Worm (Caenorhabditis elegans) whole organism, young adult: ENCODE results near the gene nstp-2.

Experiments used
- B0019.2 ChIP-seq: fragments of 200-800 bp; sonication (Bioruptor generic); conservative IDR thresholded peaks from 2 replicates; pipeline ENCODE4 v1.3.6; 2022; ENCODE audit warnings: missing genetic modification reagents, missing genetic modification characterization, missing compliant biosample characterization
- B0035.1 ChIP-seq: sonication (generic microtip); optimal IDR thresholded peaks from 2 replicates; lab custom pipeline; 2016; ENCODE audit warnings: missing genetic modification characterization, mild to moderate bottlenecking, missing compliant biosample characterization, missing genotype, missing genetic modification reagents
- B0261.1 ChIP-seq: sonication (generic microtip); optimal IDR thresholded peaks from 2 replicates; lab custom pipeline; 2016; ENCODE audit warnings: mild to moderate bottlenecking, missing genetic modification characterization, moderate library complexity, missing compliant biosample characterization
- B0336.3 ChIP-seq: fragments of 200-800 bp; sonication (Bioruptor generic); IDR thresholded peaks from 2 replicates; pipeline ENCODE4 v1.3.6; 2022; ENCODE audit warnings: missing genetic modification characterization, missing compliant biosample characterization
- C17E4.6 ChIP-seq: fragments of 200-800 bp; sonication (Bioruptor generic); IDR thresholded peaks from 2 replicates; pipeline ENCODE4 v1.3.6; 2022; ENCODE audit warnings: missing genetic modification reagents, missing genetic modification characterization, missing compliant biosample characterization
- F10E7.11 ChIP-seq: sonication (generic microtip); optimal IDR thresholded peaks from 2 replicates; lab custom pipeline; 2017; ENCODE audit warnings: mild to moderate bottlenecking, missing genetic modification characterization, moderate library complexity, missing compliant biosample characterization
- F33H1.4 ChIP-seq: fragments of 200-800 bp; sonication (Bioruptor generic); IDR thresholded peaks from 2 replicates; pipeline ENCODE4 v1.3.6; 2022; ENCODE audit warnings: missing genetic modification reagents, missing genetic modification characterization, missing compliant biosample characterization
- T26A5.8 ChIP-seq: sonication (generic microtip); optimal IDR thresholded peaks from 2 replicates; lab custom pipeline; 2016; ENCODE audit warnings: missing genetic modification characterization, missing compliant biosample characterization
- Y95B8A.8 ChIP-seq: fragments of 200-800 bp; sonication (Bioruptor generic); IDR thresholded peaks from 2 replicates; pipeline ENCODE4 v1.3.6; 2022; ENCODE audit warnings: missing genetic modification reagents, missing genetic modification characterization, missing compliant biosample characterization
- akir-1 ChIP-seq: fragments of 200-800 bp; sonication (Bioruptor generic); optimal IDR thresholded peaks from 2 replicates; lab custom pipeline; 2018; ENCODE audit warnings: mild to moderate bottlenecking, missing genetic modification characterization, moderate library complexity, missing compliant biosample characterization
- cebp-2 ChIP-seq: fragments of 200-800 bp; sonication (Bioruptor generic); IDR thresholded peaks from 2 replicates; pipeline ENCODE4 v1.3.6; 2022; ENCODE audit warnings: missing genetic modification characterization, missing compliant biosample characterization
- ceh-27 ChIP-seq: fragments of 200-800 bp; sonication (Bioruptor generic); optimal IDR thresholded peaks from 2 replicates; lab custom pipeline; 2018; ENCODE audit warnings: mild to moderate bottlenecking, missing genetic modification characterization, moderate library complexity, missing compliant biosample characterization
- ceh-40 ChIP-seq: fragments of 200-800 bp; sonication (Bioruptor generic); IDR thresholded peaks from 2 replicates; pipeline ENCODE4 v1.3.6; 2022; ENCODE audit warnings: missing genetic modification characterization, missing compliant biosample characterization
- ceh-79 ChIP-seq: sonication (generic microtip); optimal IDR thresholded peaks from 2 replicates; lab custom pipeline; 2017; ENCODE audit warnings: mild to moderate bottlenecking, missing genetic modification characterization, missing compliant biosample characterization
- ceh-91 ChIP-seq: fragments of 200-800 bp; sonication (Bioruptor generic); IDR thresholded peaks from 2 replicates; pipeline ENCODE4 v1.3.6; 2022; ENCODE audit warnings: missing genetic modification reagents, missing genetic modification characterization, missing compliant biosample characterization
- gei-17 ChIP-seq: fragments of 200-800 bp; sonication (Bioruptor generic); optimal IDR thresholded peaks from 2 replicates; lab custom pipeline; 2018; ENCODE audit warnings: mild to moderate bottlenecking, missing genetic modification characterization, missing compliant biosample characterization
- him-1 ChIP-seq: sonication (generic microtip); optimal IDR thresholded peaks from 2 replicates; lab custom pipeline; 2016; ENCODE audit warnings: missing genotype, missing genetic modification reagents, missing genetic modification characterization, missing compliant biosample characterization
- hlh-12 ChIP-seq: sonication (generic microtip); optimal IDR thresholded peaks from 2 replicates; lab custom pipeline; 2016; ENCODE audit warnings: missing genetic modification characterization, missing compliant biosample characterization
- hmg-20 ChIP-seq: fragments of 200-800 bp; sonication (Bioruptor generic); IDR thresholded peaks from 2 replicates; pipeline ENCODE4 v1.3.6; 2022; ENCODE audit warnings: missing genetic modification reagents, missing genetic modification characterization, missing compliant biosample characterization
- lin-35 ChIP-seq, 3 experiments: fragments of 150-350 bp in 2 of 3; sonication (generic microtip) in 1 of 3; optimal IDR thresholded peaks; 2 replicates each; lab custom pipeline; 2014 to 2018; ENCODE audit warnings: missing biosample characterization in 3 of 3, missing genetic modification characterization in 3 of 3, missing genetic modification reagents in 3 of 3
- lin-40 ChIP-seq: sonication (generic microtip); optimal IDR thresholded peaks from 2 replicates; lab custom pipeline; 2016; ENCODE audit warnings: missing genetic modification characterization, mild to moderate bottlenecking, missing compliant biosample characterization, missing genotype, missing genetic modification reagents
- lin-54 ChIP-seq: fragments of 200-800 bp; sonication (Bioruptor generic); optimal IDR thresholded peaks from 2 replicates; lab custom pipeline; 2018; ENCODE audit warnings: mild to moderate bottlenecking, missing genetic modification characterization, missing compliant biosample characterization
- madf-10 ChIP-seq: sonication (generic microtip); optimal IDR thresholded peaks from 2 replicates; lab custom pipeline; 2016; ENCODE audit warnings: mild to moderate bottlenecking, missing genetic modification characterization, missing compliant biosample characterization
- madf-3 ChIP-seq: fragments of 200-800 bp; sonication (Bioruptor generic); IDR thresholded peaks from 2 replicates; pipeline ENCODE4 v1.3.6; 2022; ENCODE audit warnings: missing genetic modification reagents, missing genetic modification characterization, missing compliant biosample characterization
- mxl-1 ChIP-seq: sonication (generic microtip); optimal IDR thresholded peaks from 2 replicates; lab custom pipeline; 2016; ENCODE audit warnings: missing genetic modification characterization, missing compliant biosample characterization
- nfya-2 ChIP-seq: fragments of 200-800 bp; sonication (Bioruptor generic); IDR thresholded peaks from 2 replicates; pipeline ENCODE4 v1.3.6; 2022; ENCODE audit warnings: missing genetic modification reagents, missing genetic modification characterization, missing compliant biosample characterization
- nfyb-1 ChIP-seq: fragments of 200-800 bp; sonication (Bioruptor generic); IDR thresholded peaks from 2 replicates; pipeline ENCODE4 v1.3.6; 2022; ENCODE audit warnings: missing genetic modification reagents, missing genetic modification characterization, missing compliant biosample characterization
- nhr-80 ChIP-seq: sonication (generic microtip); optimal IDR thresholded peaks from 2 replicates; lab custom pipeline; 2016; ENCODE audit warnings: missing genetic modification characterization, missing compliant biosample characterization
- rec-8 ChIP-seq, 2 experiments: sonication (generic microtip); optimal IDR thresholded peaks; 2 replicates each; lab custom pipeline; 2016; ENCODE audit warnings: mild to moderate bottlenecking in 2 of 2, missing genetic modification characterization in 2 of 2, missing genetic modification reagents in 2 of 2, missing genotype in 2 of 2, missing biosample characterization in 1 of 2, missing compliant biosample characterization in 1 of 2, moderate library complexity in 1 of 2
- snpc-1.1 ChIP-seq: sonication (generic microtip); optimal IDR thresholded peaks from 2 replicates; lab custom pipeline; 2017; ENCODE audit warnings: missing genetic modification characterization, mild to moderate bottlenecking, missing compliant biosample characterization, antibody characterized with exemption, moderate library complexity, missing genotype, missing genetic modification reagents; ENCODE audit not compliant: insufficient read depth
- snpc-4 ChIP-seq, 5 experiments: fragments of 150-350 bp in 1 of 5; sonication (generic microtip) in 4 of 5; optimal IDR thresholded peaks; 2 replicates each; lab custom pipeline; 2014 to 2018; ENCODE audit warnings: missing genetic modification characterization in 5 of 5, missing biosample characterization in 3 of 5, antibody characterized with exemption in 2 of 5, mild to moderate bottlenecking in 2 of 5, missing compliant biosample characterization in 2 of 5, missing genotype in 2 of 5, moderate library complexity in 2 of 5, missing genetic modification reagents in 1 of 5
- zim-3 ChIP-seq: sonication (generic microtip); optimal IDR thresholded peaks from 2 replicates; lab custom pipeline; 2017; ENCODE audit warnings: mild to moderate bottlenecking, missing genetic modification characterization, moderate library complexity, missing compliant biosample characterization
- ztf-18 ChIP-seq: sonication (generic microtip); optimal IDR thresholded peaks from 2 replicates; lab custom pipeline; 2016; ENCODE audit warnings: missing genotype, mild to moderate bottlenecking, missing genetic modification characterization, missing compliant biosample characterization
- ztf-3 ChIP-seq: fragments of 200-800 bp; sonication (Bioruptor generic); optimal IDR thresholded peaks from 2 replicates; lab custom pipeline; 2018; ENCODE audit warnings: mild to moderate bottlenecking, missing genetic modification characterization, missing compliant biosample characterization

nstp-2 gene

ce11 chrIV:6605863-6606262, at the start of gene nstp-2:
Gene nstp-2 (minus strand): TSS chrIV:6606188.
- TF ChIP-seq hmg-20 (GFP tag; lab: Robert Waterston, UW) (no peak), Y95B8A.8 (no peak), zim-3 (tag; lab: Kevin White, UChicago) (no peak), B0261.1 (tag; lab: Kevin White, UChicago) (no peak), gei-17 (no peak), cebp-2 (GFP tag; lab: Robert Waterston, UW) (no peak), madf-3 (GFP tag; lab: Robert Waterston, UW) (no peak), ceh-27 (GFP tag; lab: Kevin White, UChicago) (no peak), T26A5.8 (tag; lab: Kevin White, UChicago) (no peak), lin-35 (GFP tag; optimal IDR thresholded peaks at IDR 0.05; lab: Kevin White, UChicago) (no peak), F10E7.11 (tag; lab: Kevin White, UChicago) (no peak), akir-1 (GFP tag; lab: Kevin White, UChicago) (no peak), F33H1.4 (GFP tag; lab: Robert Waterston, UW) (no peak), nfyb-1 (GFP tag; lab: Robert Waterston, UW) (no peak), ceh-91 (GFP tag; lab: Robert Waterston, UW) (no peak), B0019.2 (no peak), hlh-12 (tag; lab: Kevin White, UChicago) (no peak), madf-10 (tag; lab: Kevin White, UChicago) (no peak)

ce11 chrIV:6655747-6656146, 49.8 kb upstream of the nstp-2 start:
- no peak for TF ChIP-seq ceh-40 (GFP tag; lab: Robert Waterston, UW)
- TF ChIP-seq ztf-3 (GFP tag; lab: Kevin White, UChicago), result no peak
- no peak for TF ChIP-seq ceh-79 (tag; lab: Kevin White, UChicago)
- no peak for TF ChIP-seq madf-10 (tag; lab: Kevin White, UChicago)
- no peak for TF ChIP-seq him-1 (tag; lab: Kevin White, UChicago)
- no peak for TF ChIP-seq nfya-2 (GFP tag; lab: Robert Waterston, UW)

- TF ChIP-seq B0336.3 (GFP tag; lab: Robert Waterston, UW), result no peak
- no peak for TF ChIP-seq nhr-80 (tag; lab: Kevin White, UChicago)
- no peak for TF ChIP-seq snpc-4 (GFP tag; optimal IDR thresholded peaks at IDR 0.05; lab: Kevin White, UChicago)
- no peak for TF ChIP-seq snpc-4 (tag; optimal IDR thresholded peaks at IDR 0.05; lab: Kevin White, UChicago)
- TF ChIP-seq ztf-18 (tag; lab: Kevin White, UChicago), result no peak
- TF ChIP-seq lin-54 (GFP tag; lab: Kevin White, UChicago), result no peak
- no peak for TF ChIP-seq rec-8 (tag; optimal IDR thresholded peaks at IDR 0.05; lab: Kevin White, UChicago)
- no peak for TF ChIP-seq F10E7.11 (tag; lab: Kevin White, UChicago)
- no peak for TF ChIP-seq snpc-1.1
- no peak for TF ChIP-seq lin-40 (tag; lab: Kevin White, UChicago)
- no peak for TF ChIP-seq C17E4.6 (GFP tag; lab: Robert Waterston, UW)
- TF ChIP-seq hmg-20 (GFP tag; lab: Robert Waterston, UW), result no peak
Observed at ce11 chrIV:6653663-6654201, 47.7 kb upstream of the nstp-2 start.

- TF ChIP-seq mxl-1 (tag; lab: Kevin White, UChicago) (no peak), rec-8 (tag; optimal IDR thresholded peaks at IDR 0.05; lab: Kevin White, UChicago) (no peak), B0035.1 (tag; lab: Kevin White, UChicago) (no peak)
Observed at ce11 chrIV:6652479-6653022, 46.6 kb upstream of the nstp-2 start.
